Fruit fly (Drosophila melanogaster): Measurements from ENCODE around the gene CG4995.

CG4995 gene

dm6 chr2L:10334854-10335277, 12.6 kb downstream of the CG4995 start (continued):
- TF ChIP-seq dimm (GFP tag; IDR thresholded peaks at IDR 0.05) (no peak), Mrtf (GFP tag; IDR thresholded peaks at IDR 0.05) (no peak), Poxn (GFP tag; IDR thresholded peaks at IDR 0.05) (no peak), Atf6 (GFP tag; IDR thresholded peaks at IDR 0.05) (0 out of 2 replicates have a peak, but pooled peaks have one; percentile 62), fru (optimal IDR thresholded peaks at IDR 0.05) (no peak), org-1 (GFP tag; optimal IDR thresholded peaks at IDR 0.05) (no peak), chinmo (GFP tag; IDR thresholded peaks at IDR 0.05; ENCODE audit: partially characterized antibody) (peak; percentile 98), Sin3A (optimal IDR thresholded peaks at IDR 0.05) (no peak), CG18262 (tag; optimal IDR thresholded peaks at IDR 0.05) (peak; percentile 41), CG7556 (GFP tag; optimal IDR thresholded peaks at IDR 0.05) (peak; percentile 47), bowl (GFP tag; IDR thresholded peaks at IDR 0.05) (no peak; the same call in 1 of the 2 replicates), CG4707 (GFP tag; optimal IDR thresholded peaks at IDR 0.05) (peak; percentile 65), CG14710 (tag; optimal IDR thresholded peaks at IDR 0.05) (peak; percentile 56), lbe (GFP tag; optimal IDR thresholded peaks at IDR 0.05) (peak; percentile 72), Camta (GFP tag; optimal IDR thresholded peaks at IDR 0.05) (peak; percentile 36), CG15269 (tag; optimal IDR thresholded peaks at IDR 0.05) (peak; percentile 36), cad (GFP tag; optimal IDR thresholded peaks at IDR 0.05) (no peak), Antp (GFP tag; optimal IDR thresholded peaks at IDR 0.05) (peak; percentile 20), CG34422 (GFP tag; IDR thresholded peaks at IDR 0.05) (peak; percentile 54; the same call in 2 of the 3 replicates), CG33557 (GFP tag; optimal IDR thresholded peaks at IDR 0.05) (peak; percentile 76), crc (GFP tag; optimal IDR thresholded peaks at IDR 0.05) (no peak), NK7.1 (GFP tag; optimal IDR thresholded peaks at IDR 0.05) (peak; percentile 34), da (GFP tag; optimal IDR thresholded peaks at IDR 0.05) (no peak), Fer1 (GFP tag; optimal IDR thresholded peaks at IDR 0.05) (peak; percentile 85), gsb (GFP tag; IDR thresholded peaks at IDR 0.05) (no peak), CG17912 (GFP tag; optimal IDR thresholded peaks at IDR 0.05) (peak; percentile 85), nau (GFP tag; optimal IDR thresholded peaks at IDR 0.05) (peak; percentile 85)

- TF ChIP-seq Hsf (GFP tag; optimal IDR thresholded peaks at IDR 0.05) = peak; percentile 36
- peak; percentile 25 for TF ChIP-seq jumu (GFP tag; optimal IDR thresholded peaks at IDR 0.05)
- peak; percentile 92 for TF ChIP-seq Sry-δ (GFP tag; optimal IDR thresholded peaks at IDR 0.05)
- peak; percentile 88 for TF ChIP-seq MESR4 (GFP tag; optimal IDR thresholded peaks at IDR 0.05)
- no peak for TF ChIP-seq CG4820 (GFP tag; optimal IDR thresholded peaks at IDR 0.05)
- TF ChIP-seq Spps (tag; optimal IDR thresholded peaks at IDR 0.05) = no peak
- 0 out of 2 replicates have a peak, but pooled peaks have one; percentile 24 for TF ChIP-seq CG6689 (GFP tag; IDR thresholded peaks at IDR 0.05)
- TF ChIP-seq Atf-2 (GFP tag; optimal IDR thresholded peaks at IDR 0.05) = no peak
- TF ChIP-seq grn (GFP tag; optimal IDR thresholded peaks at IDR 0.05) = peak; percentile 99
- TF ChIP-seq dimm (GFP tag; IDR thresholded peaks at IDR 0.05) = no peak
- peak; percentile 37; the same call in 1 of the 3 replicates for TF ChIP-seq zfh1 (GFP tag; IDR thresholded peaks at IDR 0.05)
- peak in 1 of 2 experiments; percentile 24 for TF ChIP-seq chif (GFP tag; optimal IDR thresholded peaks at IDR 0.05)
- TF ChIP-seq Lhr (GFP tag; optimal IDR thresholded peaks at IDR 0.05) = peak; percentile 79
- peak; percentile 76 for TF ChIP-seq CG7963 (GFP tag; IDR thresholded peaks at IDR 0.05; ENCODE audit: partially characterized antibody)
- peak; percentile 81 for TF ChIP-seq inv (GFP tag; IDR thresholded peaks at IDR 0.05; ENCODE audit: partially characterized antibody)
- TF ChIP-seq sug (tag; optimal IDR thresholded peaks at IDR 0.05) = peak; percentile 48
- TF ChIP-seq CG13123 (GFP tag; optimal IDR thresholded peaks at IDR 0.05) = peak; percentile 12
- peak; percentile 2 for TF ChIP-seq pnt (GFP tag; optimal IDR thresholded peaks at IDR 0.05)
- TF ChIP-seq Hr3 (GFP tag; optimal IDR thresholded peaks at IDR 0.05) = peak; percentile 37
- no peak for TF ChIP-seq CG10147 (GFP tag; optimal IDR thresholded peaks at IDR 0.05)
- TF ChIP-seq CG9817 (tag; optimal IDR thresholded peaks at IDR 0.05) = peak; percentile 29
- TF ChIP-seq vfl (GFP tag; optimal IDR thresholded peaks at IDR 0.05) = no peak
- peak; percentile 55 for TF ChIP-seq CG30403 (GFP tag; optimal IDR thresholded peaks at IDR 0.05)
- peak; percentile 87 for TF ChIP-seq CG6791 (GFP tag; IDR thresholded peaks at IDR 0.05; ENCODE audit: partially characterized antibody)
- TF ChIP-seq H15 (GFP tag; IDR thresholded peaks at IDR 0.05) = no peak
- TF ChIP-seq her (GFP tag; optimal IDR thresholded peaks at IDR 0.05) = peak; percentile 39
These were observed 17.0 kb downstream of the CG4995 start, which contains the start of gene SamDC for dm6 chr2L:10339212-10339721. Gene SamDC (plus strand): TSS chr2L:10339457.
